Fruit fly (Drosophila melanogaster): Measurements from ENCODE around the gene eyg.

Gene eyg

dm6 chr3L:12468016-12468415, at the start of gene eyg:
Gene eyg, minus strand, starts transcription at chr3L:12468021.
- TF ChIP-seq CTCF (optimal IDR thresholded peaks at IDR 0.05) = peak; percentile 15 to 43
- no peak for TF ChIP-seq CG8478 (optimal IDR thresholded peaks at IDR 0.05)

- TF ChIP-seq CG8478 (optimal IDR thresholded peaks at IDR 0.05) = no peak
- no peak for TF ChIP-seq CTCF (optimal IDR thresholded peaks at IDR 0.05)
Measured at dm6 chr3L:12515691-12516455, 48.1 kb upstream of the eyg start.

dm6 chr3L:12514762-12515215, 47.0 kb upstream of the eyg start, which contains the start of the genes sti and tral:
Gene sti, minus strand, starts transcription at chr3L:12514815.
Gene tral, plus strand, starts transcription at chr3L:12515059.
- no peak for TF ChIP-seq CG8478 (optimal IDR thresholded peaks at IDR 0.05)
- no peak for TF ChIP-seq CTCF (optimal IDR thresholded peaks at IDR 0.05)

dm6 chr3L:12507571-12507970, 39.8 kb upstream of the eyg start, which contains the start of gene CG10654:
Gene CG10654, minus strand, starts transcription at chr3L:12507840.
- no peak for TF ChIP-seq CTCF (optimal IDR thresholded peaks at IDR 0.05)
- no peak for TF ChIP-seq CG8478 (optimal IDR thresholded peaks at IDR 0.05)

dm6 chr3L:12506963-12507552, 39.2 kb upstream of the eyg start:
- TF ChIP-seq CG8478 (optimal IDR thresholded peaks at IDR 0.05) (no peak), CTCF (optimal IDR thresholded peaks at IDR 0.05) (no peak)

- TF ChIP-seq CG8478 (optimal IDR thresholded peaks at IDR 0.05) = no peak
- TF ChIP-seq CTCF (optimal IDR thresholded peaks at IDR 0.05) = no peak
Measured at dm6 chr3L:12505990-12506389, 38.2 kb upstream of the eyg start.

- no peak for TF ChIP-seq CTCF (optimal IDR thresholded peaks at IDR 0.05)
- no peak for TF ChIP-seq CG8478 (optimal IDR thresholded peaks at IDR 0.05)
Measured at dm6 chr3L:12503865-12504650, 36.2 kb upstream of the eyg start, which contains the start of the genes CG10646 and vih. Gene CG10646, minus strand, starts transcription at chr3L:12503894. Gene vih, plus strand, starts transcription at chr3L:12504292.

- TF ChIP-seq CG8478 (optimal IDR thresholded peaks at IDR 0.05) (no peak), CTCF (optimal IDR thresholded peaks at IDR 0.05) (no peak)
Measured at dm6 chr3L:12501249-12501648, 33.4 kb upstream of the eyg start, which contains the start of the genes CG10638 and CG10681. Gene CG10638, minus strand, starts transcription at chr3L:12501311. Gene CG10681, plus strand, starts transcription at chr3L:12501513.

dm6 chr3L:12496428-12497344, 28.9 kb upstream of the eyg start, which contains the start of gene CG10657:
Gene CG10657, minus strand, starts transcription at chr3L:12497216.
- TF ChIP-seq CTCF (optimal IDR thresholded peaks at IDR 0.05) = no peak
- TF ChIP-seq CG8478 (optimal IDR thresholded peaks at IDR 0.05) = no peak

- no peak for TF ChIP-seq CTCF (optimal IDR thresholded peaks at IDR 0.05)
- TF ChIP-seq CG8478 (optimal IDR thresholded peaks at IDR 0.05) = no peak
Measured at dm6 chr3L:12495312-12495725, 27.5 kb upstream of the eyg start.

dm6 chr3L:12494273-12494672, 26.5 kb upstream of the eyg start:
- no peak for TF ChIP-seq CG8478 (optimal IDR thresholded peaks at IDR 0.05)
- no peak for TF ChIP-seq CTCF (optimal IDR thresholded peaks at IDR 0.05)

- TF ChIP-seq CTCF (optimal IDR thresholded peaks at IDR 0.05) = no peak
- TF ChIP-seq CG8478 (optimal IDR thresholded peaks at IDR 0.05) = no peak
Measured at dm6 chr3L:12490418-12491035, 22.7 kb upstream of the eyg start, which contains the start of gene CG10660. Gene CG10660, minus strand, starts transcription at chr3L:12490676.

dm6 chr3L:12489952-12490351, 22.1 kb upstream of the eyg start:
- TF ChIP-seq CTCF (optimal IDR thresholded peaks at IDR 0.05) = no peak
- no peak for TF ChIP-seq CG8478 (optimal IDR thresholded peaks at IDR 0.05)
